Worm (Caenorhabditis elegans) whole organism, L4 larva: Measurements from ENCODE around the gene K05B2.2.
A peak's percentile ranks its signal among the peaks of the same experiment; 100 is the strongest.

ENCODE experiments used
- D1046.2 ChIP-seq: fragments of 200-800 bp; sonication (Bioruptor generic); IDR thresholded peaks from 2 replicates; pipeline ENCODE4 v1.3.6; 2022; ENCODE audit warnings: missing genetic modification characterization, missing compliant biosample characterization
- F10B5.3 ChIP-seq: sonication (generic microtip); optimal IDR thresholded peaks from 2 replicates; lab custom pipeline; 2016; ENCODE audit warnings: mild to moderate bottlenecking, missing genetic modification characterization, missing compliant biosample characterization
- F26F4.8 ChIP-seq: fragments of 200-800 bp; sonication (Bioruptor generic); conservative IDR thresholded peaks from 2 replicates; pipeline ENCODE4 v1.3.6; 2022; ENCODE audit warnings: missing genetic modification characterization, missing compliant biosample characterization
- F49E8.2 ChIP-seq: sonication (generic microtip); optimal IDR thresholded peaks from 2 replicates; lab custom pipeline; 2016; ENCODE audit warnings: missing compliant biosample characterization, mild to moderate bottlenecking, missing genetic modification characterization, borderline replicate concordance
- T26A8.4 ChIP-seq: fragments of 200-800 bp; sonication (Bioruptor generic); IDR thresholded peaks from 2 replicates; pipeline ENCODE4 v1.3.6; 2022; ENCODE audit warnings: missing genetic modification characterization, missing compliant biosample characterization
- Y75B8A.6 ChIP-seq: fragments of 200-800 bp; sonication (Bioruptor generic); IDR thresholded peaks from 2 replicates; pipeline ENCODE4 v1.3.6; 2022; ENCODE audit warnings: missing genetic modification reagents, missing genetic modification characterization, missing compliant biosample characterization
- ZK546.5 ChIP-seq, 2 experiments: sonication (generic microtip); optimal IDR thresholded peaks; 2 replicates each; lab custom pipeline; 2017; ENCODE audit warnings: missing biosample characterization in 2 of 2, missing genetic modification characterization in 2 of 2
- ceh-62 ChIP-seq: sonication (generic microtip); optimal IDR thresholded peaks from 2 replicates; lab custom pipeline; 2017; ENCODE audit warnings: missing biosample characterization, missing genetic modification characterization
- ceh-82 ChIP-seq: sonication (generic microtip); optimal IDR thresholded peaks from 2 replicates; lab custom pipeline; 2017; ENCODE audit warnings: missing biosample characterization, missing genetic modification characterization
- dmd-6 ChIP-seq: fragments of 200-800 bp; sonication (Bioruptor generic); IDR thresholded peaks from 2 replicates; pipeline ENCODE4 v1.3.6; 2022; ENCODE audit warnings: missing genetic modification reagents, missing genetic modification characterization, missing compliant biosample characterization
- dmd-9 ChIP-seq: fragments of 200-800 bp; sonication (Bioruptor generic); IDR thresholded peaks from 2 replicates; pipeline ENCODE4 v1.3.6; 2022; ENCODE audit warnings: missing genetic modification reagents, missing genetic modification characterization, missing compliant biosample characterization
- dpl-1 ChIP-seq: fragments of 150-350 bp; optimal IDR thresholded peaks from 2 replicates; lab custom pipeline; 2014; ENCODE audit warnings: missing biosample characterization, missing genetic modification reagents, missing genetic modification characterization
- egl-27 ChIP-seq: sonication (generic microtip); optimal IDR thresholded peaks from 3 replicates; lab custom pipeline; 2017; ENCODE audit warnings: missing biosample characterization, missing genetic modification reagents, missing genetic modification characterization
- egl-43 ChIP-seq: fragments of 200-800 bp; sonication (Bioruptor generic); IDR thresholded peaks from 2 replicates; pipeline ENCODE4 v1.3.6; 2022; ENCODE audit warnings: missing genetic modification reagents, missing genetic modification characterization, missing compliant biosample characterization
- lin-1 ChIP-seq: fragments of 200-800 bp; sonication (Bioruptor generic); IDR thresholded peaks from 2 replicates; pipeline ENCODE4 v1.3.6; 2022; ENCODE audit warnings: missing genetic modification reagents, missing genetic modification characterization, missing compliant biosample characterization
- mes-2 ChIP-seq: sonication (generic microtip); optimal IDR thresholded peaks from 2 replicates; lab custom pipeline; 2016; ENCODE audit warnings: missing genotype, mild to moderate bottlenecking, missing genetic modification characterization, missing compliant biosample characterization; ENCODE audit not compliant: poor library complexity, severe bottlenecking
- mxl-2 ChIP-seq: fragments of 200-800 bp; sonication (Bioruptor generic); conservative IDR thresholded peaks from 2 replicates; pipeline ENCODE4 v1.3.6; 2022; ENCODE audit warnings: missing genetic modification reagents, missing genetic modification characterization, missing compliant biosample characterization
- nhr-10 ChIP-seq: fragments of 150-350 bp; optimal IDR thresholded peaks from 2 replicates; lab custom pipeline; 2014; ENCODE audit warnings: missing biosample characterization, missing genetic modification characterization
- nhr-111 ChIP-seq: fragments of 200-800 bp; sonication (Bioruptor generic); optimal IDR thresholded peaks from 2 replicates; lab custom pipeline; 2018; ENCODE audit warnings: mild to moderate bottlenecking, missing genetic modification characterization, missing compliant biosample characterization
- nhr-237 ChIP-seq: sonication (generic microtip); optimal IDR thresholded peaks from 2 replicates; lab custom pipeline; 2017; ENCODE audit warnings: missing biosample characterization, missing genetic modification characterization
- nhr-41 ChIP-seq: fragments of 200-800 bp; sonication (Bioruptor generic); IDR thresholded peaks from 2 replicates; pipeline ENCODE4 v1.3.6; 2022; ENCODE audit warnings: missing genetic modification reagents, missing genetic modification characterization, missing compliant biosample characterization
- nhr-42 ChIP-seq: fragments of 200-800 bp; sonication (Bioruptor generic); IDR thresholded peaks from 2 replicates; pipeline ENCODE4 v1.3.6; 2022; ENCODE audit warnings: missing genetic modification characterization, missing compliant biosample characterization
- nhr-48 ChIP-seq: sonication (generic microtip); optimal IDR thresholded peaks from 2 replicates; lab custom pipeline; 2016; ENCODE audit warnings: mild to moderate bottlenecking, missing genetic modification characterization, missing compliant biosample characterization
- nhr-77 ChIP-seq: fragments of 150-350 bp; optimal IDR thresholded peaks from 2 replicates; lab custom pipeline; 2014; ENCODE audit warnings: missing biosample characterization, missing genetic modification characterization
- saeg-2 ChIP-seq: fragments of 200-800 bp; sonication (Bioruptor generic); IDR thresholded peaks from 2 replicates; pipeline ENCODE4 v1.3.6; 2022; ENCODE audit warnings: missing genetic modification reagents, missing genetic modification characterization, missing compliant biosample characterization
- snpc-4 ChIP-seq: fragments of 150-350 bp; optimal IDR thresholded peaks from 2 replicates; lab custom pipeline; 2014; ENCODE audit warnings: missing biosample characterization, missing genetic modification characterization
- spr-3 ChIP-seq: fragments of 200-800 bp; sonication (Bioruptor generic); optimal IDR thresholded peaks from 2 replicates; lab custom pipeline; 2018; ENCODE audit warnings: mild to moderate bottlenecking, missing genetic modification characterization, missing compliant biosample characterization
- unc-39 ChIP-seq: sonication (generic microtip); optimal IDR thresholded peaks from 2 replicates; lab custom pipeline; 2017; ENCODE audit warnings: missing biosample characterization, missing genetic modification characterization
- unc-62 ChIP-seq, 3 experiments: fragments of 150-350 bp in 1 of 3; sonication (generic microtip); optimal IDR thresholded peaks in 2 of 3; peaks in 1 of 3; 1 replicate in 1 of 3; 2 replicates in 2 of 3; lab custom pipeline; 2014 to 2017; ENCODE audit warnings: missing biosample characterization in 3 of 3, missing genetic modification characterization in 3 of 3, missing genetic modification reagents in 3 of 3, missing genotype in 1 of 3
- vab-7 ChIP-seq: fragments of 200-800 bp; sonication (Bioruptor generic); IDR thresholded peaks from 2 replicates; pipeline ENCODE4 v1.3.6; 2022; ENCODE audit warnings: missing genetic modification reagents, missing genetic modification characterization, missing compliant biosample characterization
- zfp-2 ChIP-seq: sonication (generic microtip); optimal IDR thresholded peaks from 2 replicates; lab custom pipeline; 2016; ENCODE audit warnings: mild to moderate bottlenecking, missing genetic modification characterization, missing compliant biosample characterization
- zfp-3 ChIP-seq: fragments of 200-800 bp; sonication (Bioruptor generic); conservative IDR thresholded peaks from 2 replicates; pipeline ENCODE4 v1.3.6; 2022; ENCODE audit warnings: missing genetic modification reagents, missing genetic modification characterization, missing compliant biosample characterization
- zip-11 ChIP-seq: fragments of 200-800 bp; sonication (Bioruptor generic); IDR thresholded peaks from 2 replicates; pipeline ENCODE4 v1.3.6; 2022; ENCODE audit warnings: missing genetic modification characterization, missing compliant biosample characterization

K05B2.2 gene

ce11 chrX:4960910-4961680, 55.2 kb downstream of the K05B2.2 start (continued):
- TF ChIP-seq nhr-42 (GFP tag; lab: Robert Waterston, UW) (no peak), D1046.2 (GFP tag; lab: Robert Waterston, UW) (0 out of 2 replicates have a peak, but pooled peaks have one; percentile 42), egl-43 (GFP tag; lab: Robert Waterston, UW) (peak; percentile 39), egl-27 (tag; lab: Kevin White, UChicago) (no peak), nhr-41 (GFP tag; lab: Robert Waterston, UW) (no peak), zip-11 (no peak), mes-2 (tag; lab: Kevin White, UChicago) (peak; percentile 26), spr-3 (peak; percentile 26), nhr-10 (tag; lab: Kevin White, UChicago) (no peak), F26F4.8 (GFP tag; lab: Robert Waterston, UW) (no peak), dpl-1 (GFP tag; lab: Kevin White, UChicago) (no peak), ceh-82 (tag; lab: Kevin White, UChicago) (no peak), unc-39 (tag; lab: Kevin White, UChicago) (no peak), T26A8.4 (no peak), nhr-77 (tag; lab: Kevin White, UChicago) (no peak), ceh-62 (tag; lab: Kevin White, UChicago) (no peak), Y75B8A.6 (GFP tag; lab: Robert Waterston, UW) (no peak), vab-7 (GFP tag; lab: Robert Waterston, UW) (0 out of 2 replicates have a peak, but pooled peaks have one; percentile 18), mxl-2 (GFP tag; lab: Robert Waterston, UW) (no peak), F10B5.3 (tag; lab: Kevin White, UChicago) (no peak), snpc-4 (tag; lab: Kevin White, UChicago) (no peak), zfp-2 (no peak), zfp-3 (0 out of 2 replicates have a peak, but pooled peaks have one; percentile 15), lin-1 (GFP tag; lab: Robert Waterston, UW) (no peak), nhr-48 (no peak), nhr-111 (no peak), saeg-2 (no peak), dmd-6 (GFP tag; lab: Robert Waterston, UW) (no peak), nhr-237 (no peak), unc-62 (GFP tag; optimal IDR thresholded peaks at IDR 0.05 in 1 of 2; lab: Kevin White, UChicago) (peak in 1 of 2 experiments; percentile 91), unc-62 (tag; optimal IDR thresholded peaks at IDR 0.05; lab: Kevin White, UChicago) (no peak), ZK546.5 (tag; optimal IDR thresholded peaks at IDR 0.05; lab: Kevin White, UChicago) (no peak), dmd-9 (GFP tag; lab: Robert Waterston, UW) (peak; percentile 48; the same call in 1 of the 2 replicates), F49E8.2 (tag; lab: Kevin White, UChicago) (no peak)
- TF ChIP-seq, all 104 proteins: peak for 11
